Fruit fly (Drosophila melanogaster) Kc167 (cell line): ENCODE data around the gene Fer2.

ENCODE experiments used
- Myc ChIP-seq: fragments of >200 bp; optimal IDR thresholded peaks from 2 replicates; lab custom pipeline; 2017; ENCODE audit warnings: missing external identifiers
- Sin3A ChIP-seq: fragments of >200 bp; optimal IDR thresholded peaks from 2 replicates; lab custom pipeline; 2018; ENCODE audit warnings: missing external identifiers
- h ChIP-seq: fragments of >200 bp; optimal IDR thresholded peaks from 3 replicates; lab custom pipeline; 2018; ENCODE audit warnings: missing external identifiers
- insv ChIP-seq: fragments of >200 bp; optimal IDR thresholded peaks from 3 replicates; lab custom pipeline; 2018; ENCODE audit warnings: missing external identifiers
- psq ChIP-seq: fragments of >200 bp; optimal IDR thresholded peaks from 2 replicates; lab custom pipeline; 2017; ENCODE audit warnings: missing external identifiers
- ttk ChIP-seq: sonication (Bioruptor generic); optimal IDR thresholded peaks from 2 replicates; lab custom pipeline; 2017; ENCODE audit warnings: missing external identifiers

DNA sequence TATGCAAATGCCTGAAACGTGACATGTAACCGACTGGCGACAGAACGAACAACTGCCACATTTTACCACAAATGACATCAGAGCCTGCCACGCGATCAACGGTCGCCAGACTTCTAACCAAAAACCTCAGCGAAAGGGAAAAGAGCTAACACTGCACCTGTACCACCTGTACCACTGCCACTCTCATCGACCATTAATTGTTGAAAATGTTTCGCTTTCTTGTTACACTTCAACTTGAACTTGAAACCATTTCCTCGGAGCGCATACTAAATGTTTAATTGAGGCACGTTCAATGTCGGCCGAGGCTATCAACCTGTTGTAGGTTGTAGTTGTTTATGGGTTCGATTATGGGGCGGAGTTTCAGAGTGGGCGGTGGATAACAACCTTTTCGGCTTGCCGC, 25.4 kb upstream of the Fer2 start:
- TF ChIP-seq h (lab: Kevin White, UChicago) (no peak), Myc (lab: Kevin White, UChicago) (no peak), insv (lab: Kevin White, UChicago) (no peak), Sin3A (lab: Kevin White, UChicago) (no peak), psq (lab: Kevin White, UChicago) (no peak), ttk (lab: Kevin White, UChicago) (no peak)
